Worm (Caenorhabditis elegans): ENCODE results near the gene grl-19.
A peak's percentile ranks its signal among the peaks of the same experiment; 100 is the strongest.

DNA sequence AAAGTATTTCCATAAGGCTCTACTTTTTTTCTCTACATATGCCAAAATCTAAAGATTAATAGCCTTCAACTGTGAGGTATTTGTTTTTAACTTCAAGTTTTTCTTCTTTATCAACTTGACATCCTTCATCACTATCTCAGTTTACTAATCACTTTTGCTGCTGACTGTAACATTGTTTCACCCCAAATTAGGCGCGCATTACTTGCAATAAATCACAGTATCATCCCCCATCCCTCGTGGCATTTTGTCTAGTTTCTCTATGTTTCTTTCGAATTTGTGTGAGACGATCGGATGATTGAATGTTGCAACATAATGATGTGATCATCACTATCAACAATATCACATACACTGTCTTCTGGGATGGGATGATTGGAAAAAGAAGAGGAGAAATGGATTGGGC lies 4.9 kb downstream of the grl-19 start:
- TF ChIP-seq pqm-1 (tag; optimal IDR thresholded peaks at IDR 0.05) (no peak), unc-39 (tag; optimal IDR thresholded peaks at IDR 0.05) (no peak), spr-3 (GFP tag; optimal IDR thresholded peaks at IDR 0.05) (no peak), pha-4 (GFP tag; IDR thresholded peaks at IDR 0.05) (no peak), pha-4 (tag; optimal IDR thresholded peaks at IDR 0.05) (no peak), nhr-28 (tag; optimal IDR thresholded peaks at IDR 0.05) (peak; percentile 78), ztf-11 (tag; optimal IDR thresholded peaks at IDR 0.05) (no peak)
